Worm (Caenorhabditis elegans) whole organism, L2 larva: ENCODE results near the gene C17G10.10.

Source experiments
- C34F6.9 ChIP-seq: fragments of 150-350 bp; optimal IDR thresholded peaks from 2 replicates; lab custom pipeline; 2014; ENCODE audit warnings: missing biosample characterization, missing genetic modification characterization
- R02D3.7 ChIP-seq: fragments of 150-350 bp; optimal IDR thresholded peaks from 2 replicates; lab custom pipeline; 2014; ENCODE audit warnings: missing biosample characterization, missing genetic modification characterization
- ZK546.5 ChIP-seq: sonication (generic microtip); optimal IDR thresholded peaks from 2 replicates; lab custom pipeline; 2017; ENCODE audit warnings: missing biosample characterization, missing genetic modification characterization
- alr-1 ChIP-seq: fragments of 150-350 bp; optimal IDR thresholded peaks from 2 replicates; lab custom pipeline; 2014; ENCODE audit warnings: missing biosample characterization, missing genetic modification characterization
- aly-2 ChIP-seq: fragments of 150-350 bp; optimal IDR thresholded peaks from 2 replicates; lab custom pipeline; 2014; ENCODE audit warnings: missing biosample characterization, missing genetic modification characterization
- ama-1 ChIP-seq: fragments of 150-350 bp; optimal IDR thresholded peaks from 2 replicates; lab custom pipeline; 2018; ENCODE audit warnings: inconsistent platforms
- blmp-1 ChIP-seq: sonication (generic microtip); optimal IDR thresholded peaks from 2 replicates; lab custom pipeline; 2017; ENCODE audit warnings: missing genetic modification characterization, mild to moderate bottlenecking, missing compliant biosample characterization, antibody characterized with exemption, moderate library complexity; ENCODE audit not compliant: insufficient read depth
- ceh-16 ChIP-seq: fragments of 150-350 bp; optimal IDR thresholded peaks from 2 replicates; lab custom pipeline; 2014; ENCODE audit warnings: missing biosample characterization, missing genetic modification characterization
- ceh-82 ChIP-seq: fragments of 150-350 bp; optimal IDR thresholded peaks from 2 replicates; lab custom pipeline; 2014; ENCODE audit warnings: missing biosample characterization, missing genetic modification characterization
- dmd-4 ChIP-seq: sonication (generic microtip); optimal IDR thresholded peaks from 2 replicates; lab custom pipeline; 2017; ENCODE audit warnings: missing biosample characterization, missing genetic modification characterization
- egl-27 ChIP-seq: sonication (generic microtip); optimal IDR thresholded peaks from 3 replicates; lab custom pipeline; 2017; ENCODE audit warnings: missing biosample characterization, missing genetic modification reagents, missing genetic modification characterization
- elt-1 ChIP-seq: fragments of 150-350 bp; optimal IDR thresholded peaks from 2 replicates; lab custom pipeline; 2014; ENCODE audit warnings: missing biosample characterization, missing genetic modification characterization
- elt-3 ChIP-seq: sonication (generic microtip); optimal IDR thresholded peaks from 2 replicates; lab custom pipeline; 2017; ENCODE audit warnings: missing biosample characterization, missing genetic modification characterization
- fos-1 ChIP-seq: fragments of 150-350 bp; optimal IDR thresholded peaks from 2 replicates; lab custom pipeline; 2014; ENCODE audit warnings: missing biosample characterization, missing genetic modification characterization
- gmeb-1 ChIP-seq: fragments of 150-350 bp; optimal IDR thresholded peaks from 2 replicates; lab custom pipeline; 2014; ENCODE audit warnings: missing biosample characterization, missing genetic modification characterization
- lin-11 ChIP-seq: fragments of 150-350 bp; sonication (generic microtip); optimal IDR thresholded peaks from 2 replicates; lab custom pipeline; 2014; ENCODE audit warnings: missing biosample characterization, missing genetic modification characterization, inconsistent platforms, mixed read lengths
- lin-39 ChIP-seq: fragments of 150-350 bp; optimal IDR thresholded peaks from 2 replicates; lab custom pipeline; 2014; ENCODE audit warnings: missing biosample characterization, missing genetic modification reagents, missing genetic modification characterization
- lsy-2 ChIP-seq, 2 experiments: fragments of 150-350 bp in 1 of 2; sonication (generic microtip) in 1 of 2; optimal IDR thresholded peaks; 2 replicates each; lab custom pipeline; 2014 to 2017; ENCODE audit warnings: missing biosample characterization in 2 of 2, missing genetic modification characterization in 2 of 2
- mbf-1 ChIP-seq: sonication (generic microtip); optimal IDR thresholded peaks from 2 replicates; lab custom pipeline; 2017; ENCODE audit warnings: missing biosample characterization, missing genetic modification characterization
- mdl-1 ChIP-seq, 2 experiments: fragments of 150-350 bp in 1 of 2; sonication (generic microtip) in 1 of 2; optimal IDR thresholded peaks; 2 replicates each; lab custom pipeline; 2017; ENCODE audit warnings: missing biosample characterization in 2 of 2, missing genetic modification characterization in 2 of 2
- nhr-12 ChIP-seq: fragments of 150-350 bp; optimal IDR thresholded peaks from 2 replicates; lab custom pipeline; 2014; ENCODE audit warnings: missing biosample characterization, missing genetic modification characterization
- nhr-129 ChIP-seq: fragments of 150-350 bp; optimal IDR thresholded peaks from 2 replicates; lab custom pipeline; 2014; ENCODE audit warnings: missing biosample characterization, missing genetic modification characterization
- nhr-21 ChIP-seq: fragments of 150-350 bp; optimal IDR thresholded peaks from 2 replicates; lab custom pipeline; 2014; ENCODE audit warnings: missing biosample characterization, missing genetic modification characterization
- nhr-237 ChIP-seq: fragments of 150-350 bp; optimal IDR thresholded peaks from 2 replicates; lab custom pipeline; 2014; ENCODE audit warnings: missing biosample characterization, missing genetic modification characterization
- nhr-25 ChIP-seq: fragments of 150-350 bp; sonication (generic microtip); optimal IDR thresholded peaks from 3 replicates; lab custom pipeline; 2014; ENCODE audit warnings: missing biosample characterization, missing genetic modification characterization
- nhr-6 ChIP-seq: fragments of 150-350 bp; optimal IDR thresholded peaks from 2 replicates; lab custom pipeline; 2014; ENCODE audit warnings: missing biosample characterization, missing genetic modification characterization
- nhr-77 ChIP-seq: fragments of 150-350 bp; optimal IDR thresholded peaks from 2 replicates; lab custom pipeline; 2014; ENCODE audit warnings: missing biosample characterization, missing genetic modification characterization
- peb-1 ChIP-seq: fragments of 150-350 bp; optimal IDR thresholded peaks from 2 replicates; lab custom pipeline; 2014; ENCODE audit warnings: missing biosample characterization, missing genetic modification characterization
- sem-4 ChIP-seq: fragments of 150-350 bp; optimal IDR thresholded peaks from 2 replicates; lab custom pipeline; 2014; ENCODE audit warnings: missing biosample characterization, missing genetic modification reagents, missing genetic modification characterization
- sma-3 ChIP-seq: sonication (generic microtip); optimal IDR thresholded peaks from 2 replicates; lab custom pipeline; 2016; ENCODE audit warnings: missing genetic modification reagents, missing genetic modification characterization, missing compliant biosample characterization
- sma-9 ChIP-seq, 2 experiments: fragments of 150-350 bp in 1 of 2; sonication (generic microtip) in 1 of 2; optimal IDR thresholded peaks; 2 replicates each; lab custom pipeline; 2014 to 2016; ENCODE audit warnings: missing genetic modification characterization in 2 of 2, mild to moderate bottlenecking in 1 of 2, missing biosample characterization in 1 of 2, missing compliant biosample characterization in 1 of 2, missing genetic modification reagents in 1 of 2, moderate library complexity in 1 of 2
- snpc-4 ChIP-seq: fragments of 150-350 bp; optimal IDR thresholded peaks from 2 replicates; lab custom pipeline; 2014; ENCODE audit warnings: missing biosample characterization, missing genetic modification characterization
- unc-39 ChIP-seq: fragments of 150-350 bp; optimal IDR thresholded peaks from 2 replicates; lab custom pipeline; 2014; ENCODE audit warnings: missing biosample characterization, missing genetic modification characterization
- ztf-1 ChIP-seq: fragments of 200-800 bp; sonication (Bioruptor generic); conservative IDR thresholded peaks from 2 replicates; pipeline ENCODE4 v1.3.6; 2022; ENCODE audit warnings: missing genetic modification characterization, missing compliant biosample characterization
- ztf-11 ChIP-seq: sonication (generic microtip); optimal IDR thresholded peaks from 2 replicates; lab custom pipeline; 2017; ENCODE audit warnings: missing biosample characterization, missing genetic modification characterization
- ztf-4 ChIP-seq: fragments of 150-350 bp; optimal IDR thresholded peaks from 2 replicates; lab custom pipeline; 2014; ENCODE audit warnings: missing biosample characterization, missing genetic modification characterization

C17G10.10 gene

DNA sequence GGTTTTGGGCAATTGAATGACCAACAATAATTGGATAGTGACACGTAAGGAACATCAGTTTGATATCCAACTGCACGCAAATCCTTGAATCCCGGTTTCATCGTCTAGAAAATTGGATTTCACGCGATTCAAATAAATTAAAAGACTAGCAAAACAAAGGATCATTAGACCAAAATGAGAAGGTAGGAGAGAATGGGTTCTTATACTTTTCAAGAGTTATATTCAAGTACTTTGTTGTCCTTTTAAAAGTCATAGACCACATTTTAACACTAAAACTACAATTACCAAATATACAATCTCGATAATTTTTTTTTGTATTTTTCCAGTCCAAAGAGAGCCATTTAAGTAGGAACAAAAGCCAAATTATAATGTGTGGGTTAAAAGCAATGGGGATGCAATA, 16.9 kb downstream of the C17G10.10 start, which contains the start of gene T25E4.2:
TSS of gene T25E4.2 (minus strand) at position 101 of the 400 bp plus-strand sequence.
- TF ChIP-seq mbf-1 (no peak), lsy-2 (tag; optimal IDR thresholded peaks at IDR 0.05; lab: Kevin White, UChicago) (no peak), nhr-12 (tag; lab: Kevin White, UChicago) (no peak), sem-4 (tag; lab: Kevin White, UChicago) (no peak), peb-1 (tag; lab: Kevin White, UChicago) (no peak), mdl-1 (tag; optimal IDR thresholded peaks at IDR 0.05; lab: Kevin White, UChicago) (no peak), nhr-21 (no peak), blmp-1 (tag; lab: Kevin White, UChicago) (no peak), egl-27 (tag; lab: Kevin White, UChicago) (no peak), alr-1 (no peak), nhr-129 (tag; lab: Kevin White, UChicago) (no peak), ztf-4 (tag; lab: Kevin White, UChicago) (no peak)

DNA sequence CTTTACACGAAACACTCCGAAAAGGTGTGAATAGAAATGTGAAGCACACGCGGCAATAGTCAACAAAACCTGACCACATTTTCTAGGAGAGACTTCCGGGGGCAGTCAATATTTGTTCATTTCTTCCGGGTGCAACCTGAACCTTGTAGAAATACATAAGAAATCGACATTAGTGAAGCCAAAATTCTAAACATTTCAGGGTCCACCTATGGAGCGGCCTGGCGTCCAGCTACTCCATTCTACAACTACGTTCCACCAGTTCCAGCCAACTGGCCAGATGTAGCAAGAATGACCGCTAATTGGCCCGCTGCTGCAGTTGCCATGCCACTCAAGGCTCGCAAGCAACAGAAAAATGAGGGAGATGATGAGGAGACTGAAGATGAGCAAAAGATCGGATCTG, 19.9 kb downstream of the C17G10.10 start:
- TF ChIP-seq nhr-25 (tag; lab: Kevin White, UChicago) (no peak), ztf-1 (GFP tag; lab: Robert Waterston, UW) (no peak), ceh-16 (no peak), elt-1 (no peak), ztf-11 (no peak), C34F6.9 (tag; lab: Kevin White, UChicago) (no peak), elt-3 (tag; lab: Kevin White, UChicago) (no peak), nhr-237 (tag; lab: Kevin White, UChicago) (no peak), gmeb-1 (tag; lab: Kevin White, UChicago) (no peak), mbf-1 (no peak), snpc-4 (tag; lab: Kevin White, UChicago) (no peak), ZK546.5 (tag; lab: Kevin White, UChicago) (no peak), sma-9 (GFP tag; optimal IDR thresholded peaks at IDR 0.05; lab: Kevin White, UChicago) (no peak), sma-9 (tag; optimal IDR thresholded peaks at IDR 0.05; lab: Kevin White, UChicago) (no peak)

ce11 chrII:5578714-5579113, 20.5 kb downstream of the C17G10.10 start:
- TF ChIP-seq lsy-2 (tag; optimal IDR thresholded peaks at IDR 0.05; lab: Kevin White, UChicago) (no peak), nhr-6 (tag; lab: Kevin White, UChicago) (no peak), lin-11 (tag; lab: Kevin White, UChicago) (no peak), sma-9 (GFP tag; optimal IDR thresholded peaks at IDR 0.05; lab: Kevin White, UChicago) (no peak), sma-9 (tag; optimal IDR thresholded peaks at IDR 0.05; lab: Kevin White, UChicago) (no peak), aly-2 (tag; lab: Kevin White, UChicago) (no peak), elt-1 (no peak), C34F6.9 (tag; lab: Kevin White, UChicago) (no peak), unc-39 (tag; lab: Kevin White, UChicago) (no peak), gmeb-1 (tag; lab: Kevin White, UChicago) (no peak)

ce11 chrII:5578035-5578434, 21.1 kb downstream of the C17G10.10 start, which contains the start of gene T25E4.1:
T25E4.1 (plus strand) TSS chrII:5578335.
- TF ChIP-seq dmd-4 (tag; lab: Kevin White, UChicago) (no peak), ceh-16 (no peak), lin-11 (tag; lab: Kevin White, UChicago) (no peak), fos-1 (tag; lab: Kevin White, UChicago) (no peak), mbf-1 (no peak), ceh-82 (no peak), R02D3.7 (tag; lab: Kevin White, UChicago) (no peak), ama-1 (lab: Kevin White, UChicago) (no peak), snpc-4 (tag; lab: Kevin White, UChicago) (no peak), blmp-1 (tag; lab: Kevin White, UChicago) (no peak), gmeb-1 (tag; lab: Kevin White, UChicago) (no peak), sma-3 (no peak), peb-1 (tag; lab: Kevin White, UChicago) (no peak), nhr-237 (tag; lab: Kevin White, UChicago) (no peak), lin-39 (no peak), sem-4 (tag; lab: Kevin White, UChicago) (no peak), nhr-77 (no peak), nhr-129 (tag; lab: Kevin White, UChicago) (no peak)
